Worm (Caenorhabditis elegans) whole organism, early embryonic: Measurements from ENCODE around the gene T05A7.1.

Experiments used
- F13C5.2 ChIP-seq: sonication (generic microtip); optimal IDR thresholded peaks from 2 replicates; lab custom pipeline; 2017; ENCODE audit warnings: mild to moderate bottlenecking, missing genetic modification characterization, inconsistent platforms, missing compliant biosample characterization
- aly-1 ChIP-seq: sonication (generic microtip); optimal IDR thresholded peaks from 2 replicates; lab custom pipeline; 2016; ENCODE audit warnings: missing genetic modification characterization, missing compliant biosample characterization
- ama-1 ChIP-seq: fragments of 150-350 bp; optimal IDR thresholded peaks from 2 replicates; lab custom pipeline; 2014
- ceh-13 ChIP-seq: fragments of 200-800 bp; sonication (Bioruptor generic); optimal IDR thresholded peaks from 2 replicates; lab custom pipeline; 2018; ENCODE audit warnings: mild to moderate bottlenecking, missing genetic modification characterization, missing compliant biosample characterization
- ceh-36 ChIP-seq: sonication (generic microtip); optimal IDR thresholded peaks from 2 replicates; lab custom pipeline; 2016; ENCODE audit warnings: missing genetic modification characterization, inconsistent platforms, missing compliant biosample characterization
- ets-7 ChIP-seq: sonication (generic microtip); optimal IDR thresholded peaks from 2 replicates; lab custom pipeline; 2016; ENCODE audit warnings: missing genotype, missing genetic modification characterization, missing compliant biosample characterization
- flt-1 ChIP-seq: fragments of 200-800 bp; sonication (Bioruptor generic); IDR thresholded peaks from 2 replicates; pipeline ENCODE4 v1.3.6; 2022; ENCODE audit warnings: missing genetic modification characterization, missing compliant biosample characterization
- hmbx-1 ChIP-seq: sonication (generic microtip); optimal IDR thresholded peaks from 2 replicates; lab custom pipeline; 2016; ENCODE audit warnings: mild to moderate bottlenecking, missing genetic modification characterization, missing compliant biosample characterization
- hmg-4 ChIP-seq: fragments of 200-800 bp; sonication (Bioruptor generic); optimal IDR thresholded peaks from 2 replicates; lab custom pipeline; 2018; ENCODE audit warnings: mild to moderate bottlenecking, missing genetic modification characterization, missing compliant biosample characterization
- hnd-1 ChIP-seq: sonication (generic microtip); optimal IDR thresholded peaks from 2 replicates; lab custom pipeline; 2016; ENCODE audit warnings: missing genetic modification characterization, missing compliant biosample characterization
- pes-1 ChIP-seq: fragments of 200-800 bp; sonication (Bioruptor generic); IDR thresholded peaks from 2 replicates; pipeline ENCODE4 v1.3.6; 2022; ENCODE audit warnings: missing genetic modification reagents, missing genetic modification characterization, missing compliant biosample characterization
- tra-4 ChIP-seq: sonication (generic microtip); optimal IDR thresholded peaks from 2 replicates; lab custom pipeline; 2017; ENCODE audit warnings: missing genetic modification characterization, missing compliant biosample characterization

DNA sequence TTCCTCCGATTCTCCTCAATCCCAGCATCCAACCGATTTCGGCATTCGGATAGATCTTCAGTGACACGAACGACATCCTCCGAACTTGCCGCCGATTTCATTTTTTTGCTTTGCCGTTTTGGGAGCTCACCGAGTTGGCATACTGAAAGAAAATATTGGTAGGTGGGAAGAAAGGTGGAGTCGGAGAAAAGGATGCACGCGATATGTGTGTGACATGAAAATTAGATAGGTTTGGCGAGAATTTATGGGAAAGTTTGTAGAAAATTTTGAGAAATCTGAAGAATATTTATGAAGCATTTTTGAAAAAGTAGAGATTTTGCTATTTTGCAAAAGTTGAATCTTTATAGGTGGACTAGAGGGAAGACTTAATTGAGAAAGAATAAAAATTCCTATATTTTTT lies 39.8 kb upstream of the T05A7.1 start, which contains the start of gene che-10:
- TF ChIP-seq ama-1 (lab: Kevin White, UChicago) (no peak), flt-1 (GFP tag; lab: Robert Waterston, UW) (no peak), F13C5.2 (no peak), tra-4 (tag; lab: Kevin White, UChicago) (no peak), pes-1 (no peak), ceh-36 (tag; lab: Kevin White, UChicago) (no peak), hmg-4 (GFP tag; lab: Kevin White, UChicago) (no peak), ets-7 (tag; lab: Kevin White, UChicago) (no peak), hmbx-1 (tag; lab: Kevin White, UChicago) (no peak), ceh-13 (GFP tag; lab: Kevin White, UChicago) (no peak), hnd-1 (tag; lab: Kevin White, UChicago) (no peak), aly-1 (tag; lab: Kevin White, UChicago) (no peak)
